Worm (Caenorhabditis elegans) whole organism, L4 larva: ENCODE measurements around the gene cdk-1.

ENCODE experiments used
- D1046.2 ChIP-seq: fragments of 200-800 bp; sonication (Bioruptor generic); IDR thresholded peaks from 2 replicates; pipeline ENCODE4 v1.3.6; 2022; ENCODE audit warnings: missing genetic modification characterization, missing compliant biosample characterization
- T26A8.4 ChIP-seq: fragments of 200-800 bp; sonication (Bioruptor generic); IDR thresholded peaks from 2 replicates; pipeline ENCODE4 v1.3.6; 2022; ENCODE audit warnings: missing genetic modification characterization, missing compliant biosample characterization
- hlh-30 ChIP-seq: sonication (generic microtip); optimal IDR thresholded peaks from 2 replicates; lab custom pipeline; 2017; ENCODE audit warnings: antibody characterized with exemption, mild to moderate bottlenecking, missing genetic modification characterization, missing compliant biosample characterization; ENCODE audit not compliant: insufficient read depth
- lsy-2 ChIP-seq, 2 experiments: fragments of 150-350 bp in 1 of 2; sonication (generic microtip) in 1 of 2; optimal IDR thresholded peaks; 2 replicates each; lab custom pipeline; 2014 to 2017; ENCODE audit warnings: missing biosample characterization in 2 of 2, missing genetic modification characterization in 2 of 2
- mdl-1 ChIP-seq, 2 experiments: fragments of 150-350 bp in 1 of 2; sonication (generic microtip) in 1 of 2; optimal IDR thresholded peaks; 2 replicates each; lab custom pipeline; 2014 to 2017; ENCODE audit warnings: missing biosample characterization in 2 of 2, missing genetic modification characterization in 2 of 2
- vab-7 ChIP-seq: fragments of 200-800 bp; sonication (Bioruptor generic); IDR thresholded peaks from 2 replicates; pipeline ENCODE4 v1.3.6; 2022; ENCODE audit warnings: missing genetic modification reagents, missing genetic modification characterization, missing compliant biosample characterization

DNA sequence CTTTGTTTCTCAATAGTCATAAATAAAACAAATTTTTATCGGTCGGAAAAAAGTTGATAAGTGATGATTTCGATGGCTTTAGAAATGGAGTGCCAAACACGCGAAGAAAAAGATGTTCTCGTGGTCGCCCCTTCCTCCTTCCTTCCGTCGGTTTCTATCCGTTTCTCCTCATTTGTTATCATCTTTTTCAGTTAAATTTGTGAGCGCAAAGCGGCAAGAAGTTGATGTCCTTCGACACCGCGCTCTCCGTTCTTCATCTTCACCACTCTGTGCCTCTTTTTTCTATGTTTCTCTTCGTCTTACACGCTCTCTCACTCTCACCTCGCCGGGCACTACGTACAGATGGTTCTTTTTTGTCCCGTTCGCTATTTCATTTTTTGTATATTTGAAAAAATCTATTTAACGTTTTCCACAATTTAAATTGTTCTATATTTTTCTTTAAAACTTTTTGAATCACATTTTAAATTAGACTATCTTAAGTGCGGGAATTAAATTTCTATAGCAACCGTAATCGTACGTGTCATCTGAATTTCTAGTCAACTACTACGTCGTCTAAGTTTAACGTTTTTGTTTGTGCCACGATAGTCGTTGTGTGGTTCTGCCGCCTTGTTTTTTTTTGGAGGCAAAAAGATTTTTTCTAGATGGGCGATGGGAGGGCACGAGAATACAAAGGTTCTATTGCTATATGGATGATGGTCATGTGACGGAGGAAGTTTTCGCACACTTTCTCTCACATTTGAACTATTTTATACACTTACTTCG, 48.5 kb upstream of the cdk-1 start:
- peak in 1 of 2 experiments; percentile 38 for TF ChIP-seq lsy-2 (tag; optimal IDR thresholded peaks at IDR 0.05; lab: Kevin White, UChicago)
- no peak for TF ChIP-seq vab-7 (GFP tag; lab: Robert Waterston, UW)
- TF ChIP-seq D1046.2 (GFP tag; lab: Robert Waterston, UW): no peak
- peak; percentile 17 to 78 for TF ChIP-seq mdl-1 (tag; optimal IDR thresholded peaks at IDR 0.05; lab: Kevin White, UChicago)
- TF ChIP-seq hlh-30 (tag; lab: Kevin White, UChicago): peak; percentile 65
- no peak for TF ChIP-seq T26A8.4
